Worm (Caenorhabditis elegans) whole organism, young adult: ENCODE results near the gene T28H10.2.
A peak's percentile ranks its signal among the peaks of the same experiment; 100 is the strongest.

Source experiments
- B0035.1 ChIP-seq: sonication (generic microtip); optimal IDR thresholded peaks from 2 replicates; lab custom pipeline; 2016; ENCODE audit warnings: missing genetic modification characterization, mild to moderate bottlenecking, missing compliant biosample characterization, missing genotype, missing genetic modification reagents
- B0261.1 ChIP-seq: sonication (generic microtip); optimal IDR thresholded peaks from 2 replicates; lab custom pipeline; 2016; ENCODE audit warnings: mild to moderate bottlenecking, missing genetic modification characterization, moderate library complexity, missing compliant biosample characterization
- C06A6.2 ChIP-seq: fragments of 200-800 bp; sonication (Bioruptor generic); conservative IDR thresholded peaks from 2 replicates; pipeline ENCODE4 v1.3.6; 2022; ENCODE audit warnings: missing genetic modification characterization, missing compliant biosample characterization
- F39B2.1 ChIP-seq: fragments of 200-800 bp; sonication (Bioruptor generic); IDR thresholded peaks from 2 replicates; pipeline ENCODE4 v1.3.6; 2022; ENCODE audit warnings: missing genetic modification reagents, missing genetic modification characterization, missing compliant biosample characterization
- F55B11.4 ChIP-seq: sonication (generic microtip); optimal IDR thresholded peaks from 2 replicates; lab custom pipeline; 2016; ENCODE audit warnings: missing compliant biosample characterization, missing genetic modification characterization, borderline replicate concordance; ENCODE audit not compliant: insufficient read depth
- F57C9.4 ChIP-seq: sonication (generic microtip); optimal IDR thresholded peaks from 2 replicates; lab custom pipeline; 2017; ENCODE audit warnings: mild to moderate bottlenecking, missing genetic modification characterization, missing compliant biosample characterization
- Y53G8AR.9 ChIP-seq: fragments of 200-800 bp; sonication (Bioruptor generic); conservative IDR thresholded peaks from 2 replicates; pipeline ENCODE4 v1.3.6; 2022; ENCODE audit warnings: missing genetic modification reagents, missing genetic modification characterization, missing compliant biosample characterization
- ZK185.1 ChIP-seq: sonication (generic microtip); optimal IDR thresholded peaks from 2 replicates; lab custom pipeline; 2016; ENCODE audit warnings: mild to moderate bottlenecking, missing genetic modification characterization, missing compliant biosample characterization; ENCODE audit not compliant: poor library complexity, severe bottlenecking
- athp-1 ChIP-seq: sonication (generic microtip); optimal IDR thresholded peaks from 2 replicates; lab custom pipeline; 2017; ENCODE audit warnings: mild to moderate bottlenecking, missing genetic modification characterization, missing compliant biosample characterization
- attf-6 ChIP-seq: fragments of 200-800 bp; sonication (Bioruptor generic); IDR thresholded peaks from 2 replicates; pipeline ENCODE4 v1.3.6; 2022; ENCODE audit warnings: missing genetic modification reagents, missing genetic modification characterization, missing compliant biosample characterization
- bed-1 ChIP-seq: fragments of 200-800 bp; sonication (Bioruptor generic); IDR thresholded peaks from 2 replicates; pipeline ENCODE4 v1.3.6; 2022; ENCODE audit warnings: missing genetic modification reagents, missing genetic modification characterization, missing compliant biosample characterization
- cebp-1 ChIP-seq, 2 experiments: fragments of 200-800 bp in 1 of 2; sonication (Bioruptor generic) in 1 of 2; sonication (generic microtip) in 1 of 2; IDR thresholded peaks in 1 of 2; optimal IDR thresholded peaks in 1 of 2; 2 replicates each; pipeline versions ENCODE4 v1.3.6 to Lab custom; 2017 to 2022; ENCODE audit warnings: missing compliant biosample characterization in 2 of 2, missing genetic modification characterization in 2 of 2, mild to moderate bottlenecking in 1 of 2, missing genetic modification reagents in 1 of 2, moderate library complexity in 1 of 2
- ceh-27 ChIP-seq: fragments of 200-800 bp; sonication (Bioruptor generic); optimal IDR thresholded peaks from 2 replicates; lab custom pipeline; 2018; ENCODE audit warnings: mild to moderate bottlenecking, missing genetic modification characterization, moderate library complexity, missing compliant biosample characterization
- ceh-79 ChIP-seq: sonication (generic microtip); optimal IDR thresholded peaks from 2 replicates; lab custom pipeline; 2017; ENCODE audit warnings: mild to moderate bottlenecking, missing genetic modification characterization, missing compliant biosample characterization
- chd-7 ChIP-seq: sonication (generic microtip); optimal IDR thresholded peaks from 2 replicates; lab custom pipeline; 2016; ENCODE audit warnings: mild to moderate bottlenecking, missing genetic modification characterization, moderate library complexity, missing compliant biosample characterization
- dox-1 ChIP-seq: fragments of 200-800 bp; sonication (Bioruptor generic); IDR thresholded peaks from 2 replicates; pipeline ENCODE4 v1.3.6; 2022; ENCODE audit warnings: missing genetic modification reagents, missing genetic modification characterization, missing compliant biosample characterization
- dpff-1 ChIP-seq: sonication (generic microtip); optimal IDR thresholded peaks from 2 replicates; lab custom pipeline; 2017; ENCODE audit warnings: mild to moderate bottlenecking, missing genetic modification characterization, missing compliant biosample characterization
- egl-44 ChIP-seq: fragments of 200-800 bp; sonication (Bioruptor generic); IDR thresholded peaks from 2 replicates; pipeline ENCODE4 v1.3.6; 2022; ENCODE audit warnings: missing genetic modification reagents, missing genetic modification characterization, missing compliant biosample characterization
- egrh-3 ChIP-seq: fragments of 200-800 bp; sonication (Bioruptor generic); IDR thresholded peaks from 2 replicates; pipeline ENCODE4 v1.3.6; 2022; ENCODE audit warnings: missing genetic modification reagents, missing genetic modification characterization, missing compliant biosample characterization
- ets-4 ChIP-seq: fragments of 200-800 bp; sonication (Bioruptor generic); optimal IDR thresholded peaks from 2 replicates; lab custom pipeline; 2018; ENCODE audit warnings: mild to moderate bottlenecking, missing genetic modification characterization, missing compliant biosample characterization
- him-1 ChIP-seq: sonication (generic microtip); optimal IDR thresholded peaks from 2 replicates; lab custom pipeline; 2016; ENCODE audit warnings: missing genotype, missing genetic modification reagents, missing genetic modification characterization, missing compliant biosample characterization
- hlh-12 ChIP-seq: sonication (generic microtip); optimal IDR thresholded peaks from 2 replicates; lab custom pipeline; 2016; ENCODE audit warnings: missing genetic modification characterization, missing compliant biosample characterization
- hmg-20 ChIP-seq: fragments of 200-800 bp; sonication (Bioruptor generic); IDR thresholded peaks from 2 replicates; pipeline ENCODE4 v1.3.6; 2022; ENCODE audit warnings: missing genetic modification reagents, missing genetic modification characterization, missing compliant biosample characterization
- hrde-1 ChIP-seq: sonication (generic microtip); optimal IDR thresholded peaks from 2 replicates; lab custom pipeline; 2016; ENCODE audit warnings: missing genetic modification characterization, mild to moderate bottlenecking, missing compliant biosample characterization, moderate library complexity, missing genotype, missing genetic modification reagents, borderline replicate concordance
- lag-1 ChIP-seq: fragments of 200-800 bp; sonication (Bioruptor generic); IDR thresholded peaks from 2 replicates; pipeline ENCODE4 v1.3.6; 2022; ENCODE audit warnings: missing genetic modification reagents, missing genetic modification characterization, missing compliant biosample characterization
- madf-6 ChIP-seq: fragments of 200-800 bp; sonication (Bioruptor generic); IDR thresholded peaks from 2 replicates; pipeline ENCODE4 v1.3.6; 2022; ENCODE audit warnings: missing genetic modification reagents, missing genetic modification characterization, missing compliant biosample characterization
- mes-4 ChIP-seq: sonication (generic microtip); optimal IDR thresholded peaks from 2 replicates; lab custom pipeline; 2016; ENCODE audit warnings: missing genotype, missing genetic modification characterization, missing compliant biosample characterization
- nfya-1 ChIP-seq: sonication (generic microtip); optimal IDR thresholded peaks from 2 replicates; lab custom pipeline; 2017; ENCODE audit warnings: antibody characterized with exemption, missing compliant biosample characterization, missing genetic modification characterization, borderline replicate concordance; ENCODE audit not compliant: insufficient read depth
- nfyb-1 ChIP-seq: fragments of 200-800 bp; sonication (Bioruptor generic); IDR thresholded peaks from 2 replicates; pipeline ENCODE4 v1.3.6; 2022; ENCODE audit warnings: missing genetic modification reagents, missing genetic modification characterization, missing compliant biosample characterization
- nhr-120 ChIP-seq: fragments of 200-800 bp; sonication (Bioruptor generic); IDR thresholded peaks from 2 replicates; pipeline ENCODE4 v1.3.6; 2022; ENCODE audit warnings: missing genetic modification characterization, missing compliant biosample characterization
- nhr-80 ChIP-seq: sonication (generic microtip); optimal IDR thresholded peaks from 2 replicates; lab custom pipeline; 2016; ENCODE audit warnings: missing genetic modification characterization, missing compliant biosample characterization
- pbrm-1 ChIP-seq: fragments of 200-800 bp; sonication (Bioruptor generic); IDR thresholded peaks from 2 replicates; pipeline ENCODE4 v1.3.6; 2022; ENCODE audit warnings: missing genetic modification reagents, missing genetic modification characterization, missing compliant biosample characterization
- repo-1 ChIP-seq: sonication (generic microtip); optimal IDR thresholded peaks from 2 replicates; lab custom pipeline; 2017; ENCODE audit warnings: mild to moderate bottlenecking, missing genetic modification characterization, missing compliant biosample characterization
- sea-2 ChIP-seq: fragments of 200-800 bp; sonication (Bioruptor generic); IDR thresholded peaks from 2 replicates; pipeline ENCODE4 v1.3.6; 2022; ENCODE audit warnings: missing genetic modification characterization, missing compliant biosample characterization
- tbp1 ChIP-seq: fragments of 200-800 bp; sonication (Bioruptor generic); optimal IDR thresholded peaks from 2 replicates; lab custom pipeline; 2018; ENCODE audit warnings: mild to moderate bottlenecking, missing genetic modification characterization, missing compliant biosample characterization
- tbx-9 ChIP-seq: sonication (generic microtip); optimal IDR thresholded peaks from 2 replicates; lab custom pipeline; 2016; ENCODE audit warnings: borderline replicate concordance, missing genetic modification characterization, inconsistent platforms, missing compliant biosample characterization
- unc-130 ChIP-seq: sonication (generic microtip); optimal IDR thresholded peaks from 2 replicates; lab custom pipeline; 2016; ENCODE audit warnings: missing genetic modification reagents, missing genetic modification characterization, missing compliant biosample characterization
- unc-62 ChIP-seq: fragments of 150-350 bp; optimal IDR thresholded peaks from 2 replicates; lab custom pipeline; 2014; ENCODE audit warnings: missing biosample characterization, missing genetic modification reagents, missing genetic modification characterization
- zim-3 ChIP-seq: sonication (generic microtip); optimal IDR thresholded peaks from 2 replicates; lab custom pipeline; 2017; ENCODE audit warnings: mild to moderate bottlenecking, missing genetic modification characterization, moderate library complexity, missing compliant biosample characterization
- ztf-22 ChIP-seq: fragments of 200-800 bp; sonication (Bioruptor generic); optimal IDR thresholded peaks from 2 replicates; lab custom pipeline; 2018; ENCODE audit warnings: mild to moderate bottlenecking, missing genetic modification characterization, moderate library complexity, missing compliant biosample characterization
- ztf-26 ChIP-seq: sonication (generic microtip); optimal IDR thresholded peaks from 2 replicates; lab custom pipeline; 2017; ENCODE audit warnings: missing genetic modification characterization, missing compliant biosample characterization
- ztf-3 ChIP-seq: fragments of 200-800 bp; sonication (Bioruptor generic); optimal IDR thresholded peaks from 2 replicates; lab custom pipeline; 2018; ENCODE audit warnings: mild to moderate bottlenecking, missing genetic modification characterization, missing compliant biosample characterization
- ztf-6 ChIP-seq: fragments of 200-800 bp; sonication (Bioruptor generic); IDR thresholded peaks from 2 replicates; pipeline ENCODE4 v1.3.6; 2022; ENCODE audit warnings: missing genetic modification reagents, missing genetic modification characterization, missing compliant biosample characterization

Gene T28H10.2

DNA sequence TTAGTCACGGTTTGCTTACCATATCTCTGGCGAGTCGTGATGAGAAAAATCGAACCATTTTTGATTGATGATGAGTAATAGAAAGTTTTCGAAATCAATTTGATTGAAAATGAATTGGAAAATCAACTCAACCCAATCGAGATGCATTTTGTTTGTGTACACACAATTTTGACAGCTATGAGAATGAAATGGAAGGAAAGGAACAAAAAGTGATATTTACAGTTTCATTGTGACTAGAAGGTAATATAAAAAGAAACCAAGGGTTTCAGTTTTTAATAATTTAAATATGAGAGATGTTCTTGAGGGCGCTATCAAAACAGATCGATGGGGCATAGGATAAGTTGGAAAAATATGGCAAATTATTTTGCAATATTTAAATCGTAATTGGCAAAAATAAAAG is 4.4 kb upstream of the T28H10.2 start, which contains the start of gene cal-1:
Gene cal-1 (minus strand): TSS at position 101 of the 400 bp plus-strand sequence.
- TF ChIP-seq ztf-3, result no peak
- TF ChIP-seq egrh-3, result no peak
- TF ChIP-seq nhr-120 (GFP tag; lab: Robert Waterston, UW), result no peak
- TF ChIP-seq egl-44 (GFP tag; lab: Robert Waterston, UW), result no peak
- TF ChIP-seq unc-62 (GFP tag; lab: Kevin White, UChicago), result peak; percentile 10
- TF ChIP-seq attf-6 (GFP tag; lab: Robert Waterston, UW), result no peak

DNA sequence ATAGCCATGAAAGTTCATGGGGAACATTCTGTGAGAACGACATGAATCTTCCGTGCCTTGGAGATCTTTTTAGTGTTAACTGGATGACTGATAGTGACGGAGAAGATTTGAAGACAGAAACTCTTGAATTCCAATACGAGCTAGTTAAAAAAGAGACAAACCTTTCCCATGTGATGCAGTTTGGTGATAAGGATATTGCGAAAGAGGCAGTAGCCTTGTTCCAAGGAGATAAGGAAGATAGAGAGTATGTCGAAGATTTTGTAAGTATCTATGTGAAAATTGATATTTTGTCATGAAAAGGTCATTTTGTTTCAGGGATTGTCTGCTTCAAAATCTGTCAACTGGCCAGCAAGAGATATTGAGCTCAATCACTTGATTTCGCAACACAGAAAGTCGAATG is 1.2 kb upstream of the T28H10.2 start:
- peak; percentile 79 for TF ChIP-seq cebp-1 (GFP tag; IDR thresholded peaks at IDR 0.05; lab: Robert Waterston, UW)
- peak; percentile 93 for TF ChIP-seq cebp-1 (tag; optimal IDR thresholded peaks at IDR 0.05; lab: Kevin White, UChicago)
- no peak for TF ChIP-seq F39B2.1 (GFP tag; lab: Robert Waterston, UW)
- peak; percentile 35 for TF ChIP-seq nhr-80 (tag; lab: Kevin White, UChicago)

DNA sequence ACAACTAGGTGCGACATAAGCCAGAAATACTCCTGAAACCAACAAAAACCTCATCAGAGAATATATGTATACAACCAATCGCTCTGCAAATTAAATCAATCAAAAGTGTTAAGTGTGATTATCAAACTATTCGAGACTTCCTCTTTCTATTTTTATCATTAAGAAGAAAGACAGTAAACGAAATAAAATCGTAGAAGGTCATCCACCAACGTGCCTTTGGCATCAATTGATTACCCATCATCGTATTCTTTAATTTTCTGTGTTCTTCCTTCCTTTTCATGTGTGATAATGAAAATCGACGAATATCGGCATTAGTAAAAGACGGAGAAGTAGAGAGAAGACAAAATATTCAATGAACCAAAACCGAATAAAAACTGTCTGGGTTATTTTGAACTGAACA is 803 bp downstream of the T28H10.2 start:
- TF ChIP-seq bed-1 (GFP tag; lab: Robert Waterston, UW) (no peak), him-1 (tag; lab: Kevin White, UChicago) (no peak), ztf-6 (GFP tag; lab: Robert Waterston, UW) (no peak), nfyb-1 (GFP tag; lab: Robert Waterston, UW) (no peak), lag-1 (GFP tag; lab: Robert Waterston, UW) (no peak), hlh-12 (tag; lab: Kevin White, UChicago) (no peak), unc-62 (GFP tag; lab: Kevin White, UChicago) (no peak), dox-1 (GFP tag; lab: Robert Waterston, UW) (no peak), Y53G8AR.9 (GFP tag; lab: Robert Waterston, UW) (no peak), repo-1 (no peak), sea-2 (GFP tag; lab: Robert Waterston, UW) (no peak), unc-130 (GFP tag; lab: Kevin White, UChicago) (no peak), F55B11.4 (tag; lab: Kevin White, UChicago) (no peak), pbrm-1 (GFP tag; lab: Robert Waterston, UW) (no peak), hrde-1 (tag; lab: Kevin White, UChicago) (no peak), madf-6 (GFP tag; lab: Robert Waterston, UW) (no peak), hmg-20 (GFP tag; lab: Robert Waterston, UW) (no peak), B0261.1 (tag; lab: Kevin White, UChicago) (no peak), C06A6.2 (GFP tag; lab: Robert Waterston, UW) (no peak)
- TF ChIP-seq, all 124 proteins: peak for 0

DNA sequence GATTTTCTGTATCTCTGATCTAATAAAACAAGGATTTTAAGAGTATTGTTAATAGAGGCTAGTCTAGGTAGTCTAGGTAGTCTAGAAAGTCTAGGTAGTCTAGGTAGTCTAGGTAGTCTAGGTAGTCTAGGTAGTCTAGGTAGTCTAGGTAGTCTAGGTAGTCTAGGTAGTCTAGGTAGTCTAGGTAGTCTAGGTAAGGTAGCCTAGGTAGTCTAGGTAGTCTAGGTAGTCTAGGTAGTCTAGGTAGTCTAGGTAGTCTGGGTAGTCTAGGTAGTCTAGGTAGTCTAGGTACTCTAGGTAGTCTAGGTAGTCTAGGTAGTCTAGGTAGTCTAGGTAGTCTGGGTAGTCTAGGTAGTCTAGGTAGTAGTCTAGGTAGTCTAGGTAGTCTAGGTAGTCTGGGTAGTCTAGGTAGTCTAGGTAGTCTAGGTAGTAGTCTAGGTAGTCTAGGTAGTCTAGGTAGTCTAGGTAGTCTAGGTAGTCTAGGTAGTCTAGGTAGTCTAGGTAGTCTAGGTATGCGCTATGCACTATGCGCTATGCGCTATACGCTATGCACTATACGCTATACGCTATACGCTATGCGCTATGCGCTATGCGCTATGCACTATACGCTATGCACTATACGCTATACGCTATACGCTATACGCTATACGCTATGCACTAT is 2.7 kb downstream of the T28H10.2 start:
- TF ChIP-seq nfya-1 (peak; percentile 57), B0035.1 (tag; lab: Kevin White, UChicago) (peak; percentile 47), tbp1 (GFP tag; lab: Kevin White, UChicago) (peak; percentile 13), ztf-22 (GFP tag; lab: Kevin White, UChicago) (peak; percentile 61), mes-4 (tag; lab: Kevin White, UChicago) (peak; percentile 65), chd-7 (peak; percentile 69), ceh-27 (GFP tag; lab: Kevin White, UChicago) (peak; percentile 55), zim-3 (peak; percentile 79), ceh-79 (tag; lab: Kevin White, UChicago) (peak; percentile 27), ets-4 (peak; percentile 2), F57C9.4 (tag; lab: Kevin White, UChicago) (peak; percentile 63), repo-1 (peak; percentile 67), dpff-1 (peak; percentile 58), ztf-26 (tag; lab: Kevin White, UChicago) (peak; percentile 61), athp-1 (tag; lab: Kevin White, UChicago) (peak; percentile 60), tbx-9 (tag; lab: Kevin White, UChicago) (peak; percentile 38), ZK185.1 (peak; percentile 47)
